Fruit fly (Drosophila melanogaster) whole organism, embryonic: ENCODE measurements around the gene Edg78E.

Experiments
- CG10462 ChIP-seq: fragments of 200-800 bp; sonication (Bioruptor generic); optimal IDR thresholded peaks from 2 replicates; lab custom pipeline; 2016; ENCODE audit warnings: missing biosample characterization, missing genetic modification characterization
- CG11085 ChIP-seq: fragments of 200-800 bp; sonication (Bioruptor generic); IDR thresholded peaks from 2 replicates; pipeline ENCODE4 v1.3.6; 2022; ENCODE audit warnings: missing biosample characterization, missing genetic modification characterization
- CG11696 ChIP-seq: fragments of 200-800 bp; sonication (Bioruptor generic); IDR thresholded peaks from 2 replicates; pipeline ENCODE4 v1.3.6; 2022; ENCODE audit warnings: missing biosample characterization, missing genetic modification characterization
- CG12155 ChIP-seq: fragments of 200-800 bp; sonication (Bioruptor generic); optimal IDR thresholded peaks from 3 replicates; lab custom pipeline; 2016; ENCODE audit warnings: missing biosample characterization, missing genetic modification characterization
- CG12299 ChIP-seq: fragments of 200-800 bp; sonication (Bioruptor generic); optimal IDR thresholded peaks from 2 replicates; lab custom pipeline; 2018; ENCODE audit warnings: missing biosample characterization, mild to moderate bottlenecking, missing genetic modification characterization
- CG12659 ChIP-seq: fragments of 200-800 bp; sonication (Bioruptor generic); optimal IDR thresholded peaks from 3 replicates; lab custom pipeline; 2017; ENCODE audit warnings: mild to moderate bottlenecking, missing biosample characterization, missing genetic modification reagents, missing genetic modification characterization
- CG13424 ChIP-seq: fragments of 200-800 bp; sonication (Bioruptor generic); optimal IDR thresholded peaks from 2 replicates; lab custom pipeline; 2019; ENCODE audit warnings: missing biosample characterization, mild to moderate bottlenecking, missing genetic modification characterization, moderate library complexity
- CG13624 ChIP-seq: fragments of 200-800 bp; sonication (Bioruptor generic); optimal IDR thresholded peaks from 2 replicates; lab custom pipeline; 2016; ENCODE audit warnings: missing biosample characterization, missing genetic modification characterization
- CG15269 ChIP-seq: fragments of 200-800 bp; sonication (Bioruptor generic); optimal IDR thresholded peaks from 2 replicates; lab custom pipeline; 2018; ENCODE audit warnings: missing biosample characterization, mild to moderate bottlenecking, missing genetic modification characterization, moderate library complexity
- CG15479 ChIP-seq: fragments of 200-800 bp; sonication (Bioruptor generic); optimal IDR thresholded peaks from 3 replicates; lab custom pipeline; 2019; ENCODE audit warnings: missing biosample characterization, mild to moderate bottlenecking, missing genetic modification characterization, moderate library complexity
- CG17186 ChIP-seq: fragments of 200-800 bp; sonication (Bioruptor generic); optimal IDR thresholded peaks from 3 replicates; lab custom pipeline; 2017; ENCODE audit warnings: missing biosample characterization, missing genetic modification reagents, missing genetic modification characterization
- CG17361 ChIP-seq: fragments of 200-800 bp; sonication (Bioruptor generic); IDR thresholded peaks from 3 replicates; pipeline ENCODE4 v1.3.6; 2022; ENCODE audit warnings: missing biosample characterization, missing genetic modification characterization
- CG18764 ChIP-seq: fragments of 200-800 bp; sonication (Bioruptor generic); optimal IDR thresholded peaks from 3 replicates; lab custom pipeline; 2016; ENCODE audit warnings: missing biosample characterization, missing genetic modification characterization
- CG2116 ChIP-seq: fragments of 200-800 bp; sonication (Bioruptor generic); optimal IDR thresholded peaks from 3 replicates; lab custom pipeline; 2018; ENCODE audit warnings: missing biosample characterization, mild to moderate bottlenecking, missing genetic modification characterization
- CG2678 ChIP-seq: fragments of 200-800 bp; sonication (Bioruptor generic); optimal IDR thresholded peaks from 3 replicates; lab custom pipeline; 2019; ENCODE audit warnings: missing biosample characterization, mild to moderate bottlenecking, missing genetic modification characterization, moderate library complexity
- CG2712 ChIP-seq: fragments of 200-800 bp; optimal IDR thresholded peaks from 3 replicates; lab custom pipeline; 2019; ENCODE audit warnings: missing biosample characterization, mild to moderate bottlenecking, missing genetic modification characterization, moderate library complexity
- CG31224 ChIP-seq: fragments of 200-800 bp; sonication (Bioruptor generic); IDR thresholded peaks from 2 replicates; pipeline ENCODE4 v1.3.6; 2022; ENCODE audit warnings: missing biosample characterization, missing genetic modification characterization
- CG3838 ChIP-seq: fragments of 200-800 bp; sonication (Bioruptor generic); optimal IDR thresholded peaks from 3 replicates; lab custom pipeline; 2016; ENCODE audit warnings: missing biosample characterization, missing genetic modification characterization
- CG3847 ChIP-seq: fragments of 200-800 bp; sonication (Bioruptor generic); IDR thresholded peaks from 2 replicates; pipeline ENCODE4 v1.3.6; 2022; ENCODE audit warnings: missing biosample characterization, missing genetic modification characterization
- CG6272 ChIP-seq: fragments of 200-800 bp; sonication (Bioruptor generic); IDR thresholded peaks from 2 replicates; pipeline ENCODE4 v1.3.6; 2022; ENCODE audit warnings: missing biosample characterization, missing genetic modification characterization
- CG6654 ChIP-seq: fragments of 200-800 bp; sonication (Bioruptor generic); optimal IDR thresholded peaks from 2 replicates; lab custom pipeline; 2017; ENCODE audit warnings: missing biosample characterization, mild to moderate bottlenecking, missing genetic modification characterization
- CG8765 ChIP-seq: fragments of 200-800 bp; sonication (Bioruptor generic); IDR thresholded peaks from 2 replicates; pipeline ENCODE4 v1.3.6; 2022; ENCODE audit warnings: missing biosample characterization, missing genetic modification characterization
- CG9609 ChIP-seq: fragments of 200-800 bp; sonication (Bioruptor generic); optimal IDR thresholded peaks from 3 replicates; lab custom pipeline; 2016; ENCODE audit warnings: missing biosample characterization, missing genetic modification characterization
- CG9932 ChIP-seq: fragments of 200-800 bp; sonication (Bioruptor generic); IDR thresholded peaks from 2 replicates; pipeline ENCODE4 v1.3.6; 2022; ENCODE audit warnings: missing biosample characterization, missing genetic modification characterization
- Camta ChIP-seq: fragments of 200-800 bp; sonication (Bioruptor generic); optimal IDR thresholded peaks from 2 replicates; lab custom pipeline; 2016; ENCODE audit warnings: missing biosample characterization, missing genetic modification characterization
- CoRest ChIP-seq: fragments of 200-800 bp; sonication (Bioruptor generic); optimal IDR thresholded peaks from 3 replicates; lab custom pipeline; 2018; ENCODE audit warnings: missing biosample characterization, mild to moderate bottlenecking, missing genetic modification characterization, moderate library complexity
- D19A ChIP-seq: fragments of 200-800 bp; optimal IDR thresholded peaks from 3 replicates; lab custom pipeline; 2019; ENCODE audit warnings: missing biosample characterization, mild to moderate bottlenecking, missing genetic modification characterization, moderate library complexity
- E2f2 ChIP-seq: fragments of 200-800 bp; sonication (Bioruptor generic); IDR thresholded peaks from 2 replicates; pipeline ENCODE4 v1.3.6; 2022; ENCODE audit warnings: missing biosample characterization, missing genetic modification characterization
- Ets97D ChIP-seq: fragments of 200-800 bp; sonication (Bioruptor generic); optimal IDR thresholded peaks from 3 replicates; lab custom pipeline; 2016; ENCODE audit warnings: missing biosample characterization, missing genetic modification characterization
- Hr51 ChIP-seq, 2 experiments: fragments of 200-800 bp; sonication (Bioruptor generic); optimal IDR thresholded peaks; 2 replicates in 1 of 2; 3 replicates in 1 of 2; lab custom pipeline; 2016 to 2018; ENCODE audit warnings: missing biosample characterization in 2 of 2, missing genetic modification characterization in 2 of 2, mild to moderate bottlenecking in 1 of 2, moderate library complexity in 1 of 2
- Jarid2 ChIP-seq: fragments of 200-800 bp; sonication (Bioruptor generic); optimal IDR thresholded peaks from 3 replicates; lab custom pipeline; 2017; ENCODE audit warnings: mild to moderate bottlenecking, missing biosample characterization, missing genetic modification reagents, missing genetic modification characterization
- Scr ChIP-seq: fragments of 200-800 bp; sonication (Bioruptor generic); IDR thresholded peaks from 2 replicates; pipeline ENCODE4 v1.3.6; 2022; ENCODE audit warnings: missing biosample characterization, missing genetic modification characterization; ENCODE audit not compliant: partially characterized antibody
- Ssrp ChIP-seq: fragments of 200-800 bp; sonication (Bioruptor generic); optimal IDR thresholded peaks from 2 replicates; lab custom pipeline; 2018; ENCODE audit warnings: missing biosample characterization, mild to moderate bottlenecking, missing genetic modification characterization, moderate library complexity
- bbx ChIP-seq: fragments of 200-800 bp; sonication (Bioruptor generic); IDR thresholded peaks from 2 replicates; pipeline ENCODE4 v1.3.6; 2022; ENCODE audit warnings: missing biosample characterization, missing genetic modification characterization; ENCODE audit not compliant: partially characterized antibody
- ci ChIP-seq: fragments of 200-800 bp; sonication (Bioruptor generic); IDR thresholded peaks from 3 replicates; pipeline ENCODE4 v1.3.6; 2022; ENCODE audit warnings: missing biosample characterization, missing genetic modification characterization
- crc ChIP-seq: fragments of 200-800 bp; sonication (Bioruptor generic); optimal IDR thresholded peaks from 2 replicates; lab custom pipeline; 2016; ENCODE audit warnings: missing biosample characterization, missing genetic modification characterization
- dpn ChIP-seq, 2 experiments: fragments of 200-800 bp; sonication (Bioruptor generic); optimal IDR thresholded peaks; 3 replicates each; lab custom pipeline; 2016; ENCODE audit warnings: missing biosample characterization in 2 of 2, missing genetic modification characterization in 2 of 2
- ewg ChIP-seq: fragments of 200-800 bp; sonication (Bioruptor generic); optimal IDR thresholded peaks from 3 replicates; lab custom pipeline; 2017; ENCODE audit warnings: mild to moderate bottlenecking, missing biosample characterization, missing genetic modification reagents, missing genetic modification characterization
- fd3F ChIP-seq: fragments of 200-800 bp; sonication (Bioruptor generic); optimal IDR thresholded peaks from 2 replicates; lab custom pipeline; 2018; ENCODE audit warnings: missing biosample characterization, mild to moderate bottlenecking, missing genetic modification characterization, moderate library complexity
- gro ChIP-seq: fragments of 200-800 bp; sonication (Bioruptor generic); optimal IDR thresholded peaks from 2 replicates; lab custom pipeline; 2016; ENCODE audit warnings: missing biosample characterization, missing genetic modification characterization
- gsb-n ChIP-seq: fragments of 200-800 bp; sonication (Bioruptor generic); optimal IDR thresholded peaks from 3 replicates; lab custom pipeline; 2018; ENCODE audit warnings: missing biosample characterization, mild to moderate bottlenecking, missing genetic modification characterization
- knrl ChIP-seq: fragments of 200-800 bp; sonication (Bioruptor generic); IDR thresholded peaks from 3 replicates; pipeline ENCODE4 v1.3.6; 2022; ENCODE audit warnings: missing biosample characterization, missing genetic modification characterization; ENCODE audit not compliant: partially characterized antibody
- maf-S ChIP-seq: fragments of 200-800 bp; sonication (Bioruptor generic); optimal IDR thresholded peaks from 2 replicates; lab custom pipeline; 2016; ENCODE audit warnings: missing biosample characterization, missing genetic modification characterization
- nerfin-2 ChIP-seq: fragments of 200-800 bp; sonication (Bioruptor generic); IDR thresholded peaks from 2 replicates; pipeline ENCODE4 v1.3.6; 2022; ENCODE audit warnings: missing biosample characterization, missing genetic modification characterization; ENCODE audit not compliant: partially characterized antibody
- pzg ChIP-seq: fragments of 200-800 bp; sonication (Bioruptor generic); optimal IDR thresholded peaks from 3 replicates; lab custom pipeline; 2018; ENCODE audit warnings: missing biosample characterization, mild to moderate bottlenecking, missing genetic modification characterization, moderate library complexity
- stwl ChIP-seq: fragments of 200-800 bp; sonication (Bioruptor generic); optimal IDR thresholded peaks from 3 replicates; lab custom pipeline; 2018; ENCODE audit warnings: missing biosample characterization, mild to moderate bottlenecking, missing genetic modification characterization, moderate library complexity
- trem ChIP-seq: fragments of 200-800 bp; optimal IDR thresholded peaks from 3 replicates; lab custom pipeline; 2019; ENCODE audit warnings: missing biosample characterization, mild to moderate bottlenecking, missing genetic modification characterization, moderate library complexity
- zen2 ChIP-seq: fragments of 200-800 bp; sonication (Bioruptor generic); IDR thresholded peaks from 3 replicates; pipeline ENCODE4 v1.3.6; 2022; ENCODE audit warnings: missing biosample characterization, missing genetic modification characterization; ENCODE audit not compliant: partially characterized antibody

Edg78E gene

dm6 chr3L:21317416-21318259 lies 20.0 kb upstream of the Edg78E start, which contains the start of gene Pc (continued):
- TF ChIP-seq CG17361 (GFP tag; lab: Robert Waterston, UW) (peak; percentile 36; the same call in 1 of the 3 replicates), Ets97D (GFP tag; lab: Kevin White, UChicago) (peak; percentile 88), CG12299 (tag; lab: Kevin White, UChicago) (no peak), gsb-n (tag; lab: Kevin White, UChicago) (peak; percentile 23), ci (GFP tag; lab: Robert Waterston, UW) (peak; percentile 59; the same call in 2 of the 3 replicates), CG12659 (peak; percentile 82), CG10462 (no peak), Ssrp (tag; lab: Kevin White, UChicago) (peak; percentile 13), CG2712 (tag; lab: Kevin White, UChicago) (peak; percentile 79), CG15479 (GFP tag; lab: Kevin White, UChicago) (peak; percentile 24), CG18764 (peak; percentile 6), E2f2 (GFP tag; lab: Robert Waterston, UW) (peak; percentile 64), CG8765 (GFP tag; lab: Robert Waterston, UW) (no peak), zen2 (peak; percentile 56; the same call in 2 of the 3 replicates), CG13424 (tag; lab: Kevin White, UChicago) (peak; percentile 5), CG3847 (GFP tag; lab: Robert Waterston, UW) (peak; percentile 69), CG11085 (GFP tag; lab: Robert Waterston, UW) (0 out of 2 replicates have a peak, but pooled peaks have one; percentile 18), maf-S (GFP tag; lab: Kevin White, UChicago) (no peak), CG12155 (GFP tag; lab: Kevin White, UChicago) (peak; percentile 49), CG11696 (GFP tag; lab: Robert Waterston, UW) (no peak), knrl (peak; percentile 89), bbx (peak; percentile 88), pzg (GFP tag; lab: Kevin White, UChicago) (peak; percentile 98), Hr51 (GFP tag; optimal IDR thresholded peaks at IDR 0.05; lab: Kevin White, UChicago) (peak in 1 of 2 experiments; percentile 44), Jarid2 (GFP tag; lab: Kevin White, UChicago) (no peak), CG2116 (peak; percentile 90), stwl (tag; lab: Kevin White, UChicago) (peak; percentile 89), CG6272 (GFP tag; lab: Robert Waterston, UW) (peak; percentile 29; the same call in 1 of the 2 replicates), Camta (peak; percentile 10), nerfin-2 (GFP tag; lab: Robert Waterston, UW) (peak; percentile 84), CG17186 (peak; percentile 57), CG9932 (GFP tag; lab: Robert Waterston, UW) (peak; percentile 46), CG9609 (peak; percentile 4), ewg (GFP tag; lab: Kevin White, UChicago) (no peak), CG13624 (GFP tag; lab: Kevin White, UChicago) (peak; percentile 63), Scr (GFP tag; lab: Robert Waterston, UW) (peak; percentile 81), dpn (GFP tag; optimal IDR thresholded peaks at IDR 0.05; lab: Kevin White, UChicago) (peak; percentile 11 to 16), fd3F (GFP tag; lab: Kevin White, UChicago) (no peak), trem (peak; percentile 73), CG15269 (tag; lab: Kevin White, UChicago) (no peak), CoRest (tag; lab: Kevin White, UChicago) (peak; percentile 53), CG3838 (GFP tag; lab: Kevin White, UChicago) (no peak), gro (GFP tag; lab: Kevin White, UChicago) (peak; percentile 63), crc (GFP tag; lab: Kevin White, UChicago) (no peak), CG6654 (GFP tag; lab: Kevin White, UChicago) (no peak), CG31224 (GFP tag; lab: Robert Waterston, UW) (no peak), CG2678 (tag; lab: Kevin White, UChicago) (no peak), D19A (tag; lab: Kevin White, UChicago) (peak; percentile 18)
